Worm (Caenorhabditis elegans) whole organism, L4 larva: ENCODE data around the gene W06G6.20.

ENCODE experiments used
- ZK546.5 ChIP-seq, 2 experiments: sonication (generic microtip); optimal IDR thresholded peaks; 2 replicates each; lab custom pipeline; 2017; ENCODE audit warnings: missing biosample characterization in 2 of 2, missing genetic modification characterization in 2 of 2
- ceh-28 ChIP-seq: fragments of 150-350 bp; optimal IDR thresholded peaks from 2 replicates; lab custom pipeline; 2014; ENCODE audit warnings: missing biosample characterization, missing genetic modification reagents, missing genetic modification characterization
- ces-1 ChIP-seq: fragments of 150-350 bp; sonication (generic microtip); optimal IDR thresholded peaks from 4 replicates; lab custom pipeline; 2014; ENCODE audit warnings: missing biosample characterization, missing genetic modification reagents, missing genetic modification characterization
- mep-1 ChIP-seq: fragments of 150-350 bp; sonication (generic microtip); optimal IDR thresholded peaks from 3 replicates; lab custom pipeline; 2014; ENCODE audit warnings: missing biosample characterization, missing genetic modification characterization
- nhr-10 ChIP-seq: fragments of 150-350 bp; optimal IDR thresholded peaks from 2 replicates; lab custom pipeline; 2014; ENCODE audit warnings: missing biosample characterization, missing genetic modification characterization
- nhr-237 ChIP-seq: sonication (generic microtip); optimal IDR thresholded peaks from 2 replicates; lab custom pipeline; 2017; ENCODE audit warnings: missing biosample characterization, missing genetic modification characterization
- nhr-77 ChIP-seq: fragments of 150-350 bp; optimal IDR thresholded peaks from 2 replicates; lab custom pipeline; 2014; ENCODE audit warnings: missing biosample characterization, missing genetic modification characterization
- unc-130 ChIP-seq: sonication (generic microtip); optimal IDR thresholded peaks from 2 replicates; lab custom pipeline; 2016; ENCODE audit warnings: missing genetic modification reagents, missing genetic modification characterization, missing compliant biosample characterization

DNA sequence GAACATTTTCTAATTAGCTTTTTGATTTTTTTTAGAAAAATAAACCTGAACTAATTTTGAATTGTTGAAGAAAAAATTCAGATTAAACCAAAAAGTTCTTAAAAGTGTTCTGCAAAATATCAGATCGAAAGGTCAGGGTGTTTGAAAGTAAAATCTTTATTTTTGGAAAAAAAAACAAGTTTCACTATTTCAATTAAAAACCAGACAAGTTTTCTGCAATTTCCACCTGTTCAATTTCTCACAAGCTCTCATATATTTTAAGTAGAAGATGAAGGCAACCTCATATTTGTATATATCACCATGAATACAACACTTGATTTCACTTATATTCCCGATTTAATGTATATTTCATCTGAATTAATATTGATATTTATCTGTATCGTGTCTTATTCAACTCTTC, 39.1 kb upstream of the W06G6.20 start, which contains the start of gene srz-102:
- TF ChIP-seq mep-1 (tag; lab: Kevin White, UChicago): no peak
- no peak for TF ChIP-seq ces-1 (GFP tag; lab: Kevin White, UChicago)
- TF ChIP-seq nhr-10 (tag; lab: Kevin White, UChicago): no peak
- TF ChIP-seq ZK546.5 (tag; optimal IDR thresholded peaks at IDR 0.05; lab: Kevin White, UChicago): no peak
- TF ChIP-seq ceh-28 (tag; lab: Kevin White, UChicago): no peak
- TF ChIP-seq nhr-77 (tag; lab: Kevin White, UChicago): no peak
- TF ChIP-seq nhr-237: no peak
- no peak for TF ChIP-seq unc-130 (GFP tag; lab: Kevin White, UChicago)
